Worm (Caenorhabditis elegans) whole organism, L1 larva: ENCODE data around the gene ZC513.3.

Experiments used
- C34B4.2 ChIP-seq: sonication (generic microtip); optimal IDR thresholded peaks from 2 replicates; lab custom pipeline; 2017; ENCODE audit warnings: mild to moderate bottlenecking, missing genetic modification characterization, missing compliant biosample characterization
- ama-1 ChIP-seq: fragments of 150-350 bp; optimal IDR thresholded peaks from 2 replicates; lab custom pipeline; 2014
- blmp-1 ChIP-seq: fragments of 150-350 bp; optimal IDR thresholded peaks from 2 replicates; lab custom pipeline; 2014; ENCODE audit warnings: missing biosample characterization, missing genetic modification characterization
- ceh-8 ChIP-seq: fragments of 200-800 bp; sonication (Bioruptor generic); optimal IDR thresholded peaks from 2 replicates; lab custom pipeline; 2018; ENCODE audit warnings: mild to moderate bottlenecking, missing genetic modification characterization, moderate library complexity, missing compliant biosample characterization
- ceh-82 ChIP-seq, 3 experiments: fragments of 150-350 bp in 1 of 3; sonication (generic microtip) in 2 of 3; optimal IDR thresholded peaks; 2 replicates each; lab custom pipeline; 2014 to 2017; ENCODE audit warnings: missing biosample characterization in 3 of 3, missing genetic modification characterization in 3 of 3
- ceh-88 ChIP-seq: fragments of 200-800 bp; sonication (Bioruptor generic); IDR thresholded peaks from 2 replicates; pipeline ENCODE4 v1.3.6; 2022; ENCODE audit warnings: missing genetic modification characterization, missing compliant biosample characterization
- ces-1 ChIP-seq: fragments of 150-350 bp; optimal IDR thresholded peaks from 2 replicates; lab custom pipeline; 2014; ENCODE audit warnings: missing biosample characterization, missing genetic modification reagents, missing genetic modification characterization
- efl-1 ChIP-seq, 4 experiments: fragments of 150-350 bp; optimal IDR thresholded peaks in 3 of 4; peaks in 1 of 4; 1 replicate in 1 of 4; 2 replicates in 3 of 4; lab custom pipeline; 2014; ENCODE audit warnings: missing biosample characterization in 2 of 4, missing genetic modification characterization in 2 of 4, missing genetic modification reagents in 2 of 4
- fkh-8 ChIP-seq: sonication (generic microtip); optimal IDR thresholded peaks from 2 replicates; lab custom pipeline; 2016; ENCODE audit warnings: mild to moderate bottlenecking, missing genetic modification characterization, missing compliant biosample characterization
- grh-1 ChIP-seq: fragments of 200-800 bp; sonication (Bioruptor generic); IDR thresholded peaks from 2 replicates; pipeline ENCODE4 v1.3.6; 2022; ENCODE audit warnings: missing genetic modification reagents, missing genetic modification characterization, missing compliant biosample characterization
- hpl-2 ChIP-seq: fragments of 150-350 bp; optimal IDR thresholded peaks from 2 replicates; lab custom pipeline; 2014; ENCODE audit warnings: missing biosample characterization, missing genetic modification reagents, missing genetic modification characterization
- irx-1 ChIP-seq: sonication (generic microtip); optimal IDR thresholded peaks from 2 replicates; lab custom pipeline; 2016; ENCODE audit warnings: missing genetic modification characterization, missing compliant biosample characterization
- lin-13 ChIP-seq: fragments of 150-350 bp; optimal IDR thresholded peaks from 2 replicates; lab custom pipeline; 2014; ENCODE audit warnings: missing biosample characterization, missing genetic modification reagents, missing genetic modification characterization
- lin-15B ChIP-seq: fragments of 150-350 bp; sonication (generic microtip); optimal IDR thresholded peaks from 3 replicates; lab custom pipeline; 2014; ENCODE audit warnings: missing biosample characterization, missing genetic modification characterization
- lsy-2 ChIP-seq, 2 experiments: fragments of 150-350 bp; optimal IDR thresholded peaks; 2 replicates each; lab custom pipeline; 2014; ENCODE audit warnings: missing biosample characterization in 2 of 2, missing genetic modification characterization in 2 of 2
- nhr-20 ChIP-seq: sonication (generic microtip); optimal IDR thresholded peaks from 2 replicates; lab custom pipeline; 2016; ENCODE audit warnings: mild to moderate bottlenecking, missing genetic modification characterization, missing compliant biosample characterization
- nhr-47 ChIP-seq: sonication (generic microtip); optimal IDR thresholded peaks from 2 replicates; lab custom pipeline; 2016; ENCODE audit warnings: mild to moderate bottlenecking, missing genetic modification characterization, moderate library complexity, missing compliant biosample characterization
- nhr-71 ChIP-seq: sonication (generic microtip); optimal IDR thresholded peaks from 2 replicates; lab custom pipeline; 2016; ENCODE audit warnings: mild to moderate bottlenecking, missing genetic modification characterization, moderate library complexity, missing compliant biosample characterization
- nhr-76 ChIP-seq: sonication (generic microtip); optimal IDR thresholded peaks from 2 replicates; lab custom pipeline; 2017; ENCODE audit warnings: missing biosample characterization, missing genetic modification characterization
- nhr-77 ChIP-seq: fragments of 150-350 bp; optimal IDR thresholded peaks from 2 replicates; lab custom pipeline; 2014; ENCODE audit warnings: missing biosample characterization, missing genetic modification characterization
- nhr-84 ChIP-seq: sonication (generic microtip); optimal IDR thresholded peaks from 2 replicates; lab custom pipeline; 2017; ENCODE audit warnings: missing biosample characterization, missing genetic modification characterization
- nhr-85 ChIP-seq: sonication (generic microtip); peaks from one replicate; lab custom pipeline; 2016; ENCODE audit warnings: missing genetic modification characterization, inconsistent platforms, missing compliant biosample characterization
- nhr-90 ChIP-seq: sonication (generic microtip); optimal IDR thresholded peaks from 2 replicates; lab custom pipeline; 2016; ENCODE audit warnings: mild to moderate bottlenecking, missing genetic modification characterization, missing compliant biosample characterization; ENCODE audit not compliant: poor library complexity
- pqm-1 ChIP-seq: sonication (generic microtip); optimal IDR thresholded peaks from 3 replicates; lab custom pipeline; 2017; ENCODE audit warnings: missing biosample characterization, missing genetic modification characterization
- skn-1 ChIP-seq: fragments of 150-350 bp; optimal IDR thresholded peaks from 2 replicates; lab custom pipeline; 2014; ENCODE audit warnings: missing biosample characterization, missing genetic modification characterization
- snu-23 ChIP-seq: sonication (generic microtip); optimal IDR thresholded peaks from 2 replicates; lab custom pipeline; 2016; ENCODE audit warnings: missing genetic modification characterization, missing compliant biosample characterization
- sptf-1 ChIP-seq: fragments of 150-350 bp; optimal IDR thresholded peaks from 2 replicates; lab custom pipeline; 2014; ENCODE audit warnings: missing biosample characterization, missing genetic modification characterization
- tlp-1 ChIP-seq: fragments of 150-350 bp; optimal IDR thresholded peaks from 2 replicates; lab custom pipeline; 2014; ENCODE audit warnings: missing biosample characterization, missing genetic modification characterization
- unc-130 ChIP-seq: fragments of 150-350 bp; optimal IDR thresholded peaks from 2 replicates; lab custom pipeline; 2017; ENCODE audit warnings: missing biosample characterization, missing genetic modification characterization, inconsistent platforms
- ztf-11 ChIP-seq, 2 experiments: sonication (generic microtip); optimal IDR thresholded peaks; 2 replicates each; lab custom pipeline; 2016 to 2017; ENCODE audit warnings: missing genetic modification characterization in 2 of 2, missing biosample characterization in 1 of 2, missing compliant biosample characterization in 1 of 2

Gene ZC513.3

ce11 chrV:8050059-8050677 is 3.4 kb downstream of the ZC513.3 start:
- TF ChIP-seq ceh-8 (GFP tag; lab: Kevin White, UChicago) (peak; percentile 14), ama-1 (lab: Kevin White, UChicago) (no peak)

- TF ChIP-seq blmp-1 (tag; lab: Kevin White, UChicago) (peak; percentile 21), nhr-71 (tag; lab: Kevin White, UChicago) (no peak)
- TF ChIP-seq, all 84 proteins: peak for 1
These were observed 4.0 kb downstream of the ZC513.3 start, which contains the start of gene col-43 for ce11 chrV:8050811-8051210. TSS of gene col-43 (minus strand) at chrV:8050911.

- TF ChIP-seq irx-1 = no peak
- no peak for TF ChIP-seq ceh-8 (GFP tag; lab: Kevin White, UChicago)
- no peak for TF ChIP-seq efl-1 (optimal IDR thresholded peaks at IDR 0.05; lab: Kevin White, UChicago)
- TF ChIP-seq efl-1 (GFP tag; optimal IDR thresholded peaks at IDR 0.05 in 1 of 2; lab: Kevin White, UChicago) = no peak
- no peak for TF ChIP-seq snu-23 (GFP tag; lab: Kevin White, UChicago)
- no peak for TF ChIP-seq nhr-84 (tag; lab: Kevin White, UChicago)
- no peak for TF ChIP-seq ceh-88 (GFP tag; lab: Robert Waterston, UW)
- no peak for TF ChIP-seq lsy-2 (tag; optimal IDR thresholded peaks at IDR 0.05; lab: Kevin White, UChicago)
- no peak for TF ChIP-seq grh-1
- TF ChIP-seq nhr-90 (tag; lab: Kevin White, UChicago) = no peak
- TF ChIP-seq ztf-11 (tag; optimal IDR thresholded peaks at IDR 0.05; lab: Kevin White, UChicago) = no peak
These were observed 5.0 kb downstream of the ZC513.3 start, which contains the start of gene sth-1 for ce11 chrV:8051851-8052250. TSS of gene sth-1 (plus strand) at chrV:8052151.

- TF ChIP-seq blmp-1 (tag; lab: Kevin White, UChicago) = peak; percentile 16
- TF ChIP-seq skn-1 (tag; lab: Kevin White, UChicago) = no peak
- no peak for TF ChIP-seq nhr-76 (tag; lab: Kevin White, UChicago)
- TF ChIP-seq hpl-2 (GFP tag; lab: Kevin White, UChicago) = no peak
- TF ChIP-seq nhr-85 (tag; lab: Kevin White, UChicago) = peak; percentile 9
- no peak for TF ChIP-seq nhr-20 (tag; lab: Kevin White, UChicago)
- TF ChIP-seq fkh-8 (tag; lab: Kevin White, UChicago) = no peak
- TF ChIP-seq tlp-1 = no peak
These were observed 7.3 kb downstream of the ZC513.3 start, which contains the start of gene ZC513.2 for ce11 chrV:8054130-8054529. TSS of gene ZC513.2 (plus strand) at chrV:8054430.

ce11 chrV:8055170-8055569 is 8.4 kb downstream of the ZC513.3 start:
- TF ChIP-seq blmp-1 (tag; lab: Kevin White, UChicago) (peak; percentile 79), pqm-1 (tag; lab: Kevin White, UChicago) (no peak), unc-130 (no peak), ztf-11 (tag; optimal IDR thresholded peaks at IDR 0.05; lab: Kevin White, UChicago) (no peak)

- 0 out of 2 replicates have a peak, but pooled peaks have one; percentile 14 for TF ChIP-seq grh-1
These were observed 11.0 kb downstream of the ZC513.3 start for ce11 chrV:8057771-8058170.

ce11 chrV:8058359-8058758 is 11.6 kb downstream of the ZC513.3 start, which contains the start of gene str-138:
TSS of gene str-138 (plus strand) at chrV:8058659.
- TF ChIP-seq ceh-82 (tag; optimal IDR thresholded peaks at IDR 0.05; lab: Kevin White, UChicago) = no peak
- no peak for TF ChIP-seq ces-1 (GFP tag; lab: Kevin White, UChicago)
- no peak for TF ChIP-seq unc-130
- no peak for TF ChIP-seq nhr-90 (tag; lab: Kevin White, UChicago)
- no peak for TF ChIP-seq ceh-8 (GFP tag; lab: Kevin White, UChicago)
- no peak for TF ChIP-seq sptf-1 (tag; lab: Kevin White, UChicago)
- TF ChIP-seq lin-13 (GFP tag; lab: Kevin White, UChicago) = no peak
- TF ChIP-seq nhr-47 (tag; lab: Kevin White, UChicago) = no peak
- no peak for TF ChIP-seq lin-15B (tag; lab: Kevin White, UChicago)
- TF ChIP-seq nhr-77 (tag; lab: Kevin White, UChicago) = no peak
- no peak for TF ChIP-seq C34B4.2 (tag; lab: Kevin White, UChicago)
